Worm (Caenorhabditis elegans): ENCODE measurements around the gene F47B8.4.
"Not testable (repeated sequence)": the region's sequence is repeated elsewhere in the genome, so short reads cannot be mapped to it uniquely, and the experiment has no call there.

F47B8.4 gene

ce11 chrV:14314236-14314635 is 10.2 kb downstream of the F47B8.4 start, which contains the start of gene F47B8.1:
F47B8.1 (minus strand) TSS chrV:14314336.
- TF ChIP-seq unc-55 (GFP tag; optimal IDR thresholded peaks at IDR 0.05) (no peak), elt-3 (tag; optimal IDR thresholded peaks at IDR 0.05) (no peak), mdl-1 (tag; optimal IDR thresholded peaks at IDR 0.05) (no peak), gmeb-1 (tag; optimal IDR thresholded peaks at IDR 0.05) (no peak), fos-1 (tag; optimal IDR thresholded peaks at IDR 0.05) (no peak), C34F6.9 (tag; optimal IDR thresholded peaks at IDR 0.05) (no peak), skn-1 (tag; optimal IDR thresholded peaks at IDR 0.05) (no peak), alr-1 (tag; optimal IDR thresholded peaks at IDR 0.05) (no peak), ZK546.5 (tag; optimal IDR thresholded peaks at IDR 0.05) (no peak), nhr-129 (tag; optimal IDR thresholded peaks at IDR 0.05) (no peak), nhr-23 (tag; optimal IDR thresholded peaks at IDR 0.05) (no peak), lin-11 (tag; optimal IDR thresholded peaks at IDR 0.05) (no peak), ama-1 (optimal IDR thresholded peaks at IDR 0.05) (no peak), nhr-77 (tag; optimal IDR thresholded peaks at IDR 0.05) (no peak)

ce11 chrV:14312695-14313094 is 11.8 kb downstream of the F47B8.4 start, which contains the start of gene F14D7.8:
F14D7.8 (minus strand) TSS chrV:14312795.
- TF ChIP-seq peb-1 (tag; optimal IDR thresholded peaks at IDR 0.05), result no peak
- no peak for TF ChIP-seq ztf-11 (tag; optimal IDR thresholded peaks at IDR 0.05)
- no peak for TF ChIP-seq dmd-4 (tag; optimal IDR thresholded peaks at IDR 0.05)
- TF ChIP-seq Y55F3AM.14 (GFP tag; optimal IDR thresholded peaks at IDR 0.05), result no peak
- no peak for TF ChIP-seq nhr-11 (tag; optimal IDR thresholded peaks at IDR 0.05)
- no peak for TF ChIP-seq lin-13 (GFP tag; optimal IDR thresholded peaks at IDR 0.05)
- TF ChIP-seq sma-9 (GFP tag; optimal IDR thresholded peaks at IDR 0.05), result no peak
- TF ChIP-seq sma-9 (tag; optimal IDR thresholded peaks at IDR 0.05), result no peak
- no peak for TF ChIP-seq fos-1 (tag; optimal IDR thresholded peaks at IDR 0.05)
- no peak for TF ChIP-seq nhr-129 (tag; optimal IDR thresholded peaks at IDR 0.05)
- TF ChIP-seq unc-55 (GFP tag; optimal IDR thresholded peaks at IDR 0.05), result no peak
- TF ChIP-seq snpc-4 (tag; optimal IDR thresholded peaks at IDR 0.05), result no peak
- no peak for TF ChIP-seq gmeb-1 (tag; optimal IDR thresholded peaks at IDR 0.05)

- TF ChIP-seq lsy-2 (tag; optimal IDR thresholded peaks at IDR 0.05) (no peak), ztf-11 (tag; optimal IDR thresholded peaks at IDR 0.05) (no peak), blmp-1 (tag; optimal IDR thresholded peaks at IDR 0.05; ENCODE audit: insufficient read depth) (no peak), R02D3.7 (tag; optimal IDR thresholded peaks at IDR 0.05) (no peak), unc-39 (tag; optimal IDR thresholded peaks at IDR 0.05) (no peak), F13H6.1 (tag; optimal IDR thresholded peaks at IDR 0.05) (no peak), elt-1 (tag; optimal IDR thresholded peaks at IDR 0.05) (no peak), lin-13 (GFP tag; optimal IDR thresholded peaks at IDR 0.05) (no peak), ZK546.5 (tag; optimal IDR thresholded peaks at IDR 0.05) (no peak), nhr-23 (tag; optimal IDR thresholded peaks at IDR 0.05) (no peak), nhr-21 (tag; optimal IDR thresholded peaks at IDR 0.05) (no peak), unc-55 (GFP tag; optimal IDR thresholded peaks at IDR 0.05) (no peak)
Observed at ce11 chrV:14311115-14311514, 13.4 kb downstream of the F47B8.4 start, which contains the start of gene ddn-3. ddn-3 (minus strand) TSS chrV:14311215.

ce11 chrV:14309632-14310031 is 14.8 kb downstream of the F47B8.4 start, which contains the start of gene F14D7.14:
F14D7.14 (plus strand) TSS chrV:14309932.
- not testable (repeated sequence) for TF ChIP-seq Y55F3AM.14 (GFP tag; optimal IDR thresholded peaks at IDR 0.05); mab-5 (tag; optimal IDR thresholded peaks at IDR 0.05); skn-1 (tag; optimal IDR thresholded peaks at IDR 0.05)

- not testable (repeated sequence) for TF ChIP-seq mbf-1 (tag; optimal IDR thresholded peaks at IDR 0.05); lin-39 (tag; optimal IDR thresholded peaks at IDR 0.05); unc-62 (GFP tag; optimal IDR thresholded peaks at IDR 0.05)
Observed at ce11 chrV:14308164-14308563, 16.3 kb downstream of the F47B8.4 start, which contains the start of gene spig-5. spig-5 (plus strand) TSS chrV:14308464.

- TF ChIP-seq mbf-1, ZK546.5, nhr-12 (tag; optimal IDR thresholded peaks at IDR 0.05): not testable (repeated sequence)
Observed at ce11 chrV:14306771-14307170, 17.7 kb downstream of the F47B8.4 start, which contains the start of gene spig-4. spig-4 (minus strand) TSS chrV:14306871.
